Worm (Caenorhabditis elegans) whole organism, young adult: ENCODE measurements around the gene gln-1.

ENCODE experiments used
- madf-3 ChIP-seq: fragments of 200-800 bp; sonication (Bioruptor generic); IDR thresholded peaks from 2 replicates; pipeline ENCODE4 v1.3.6; 2022; ENCODE audit warnings: missing genetic modification reagents, missing genetic modification characterization, missing compliant biosample characterization
- snpc-3.4 ChIP-seq: sonication (generic microtip); optimal IDR thresholded peaks from 2 replicates; lab custom pipeline; 2017; ENCODE audit warnings: missing genetic modification characterization, mild to moderate bottlenecking, missing compliant biosample characterization, antibody characterized with exemption, moderate library complexity, missing genotype, missing genetic modification reagents

DNA sequence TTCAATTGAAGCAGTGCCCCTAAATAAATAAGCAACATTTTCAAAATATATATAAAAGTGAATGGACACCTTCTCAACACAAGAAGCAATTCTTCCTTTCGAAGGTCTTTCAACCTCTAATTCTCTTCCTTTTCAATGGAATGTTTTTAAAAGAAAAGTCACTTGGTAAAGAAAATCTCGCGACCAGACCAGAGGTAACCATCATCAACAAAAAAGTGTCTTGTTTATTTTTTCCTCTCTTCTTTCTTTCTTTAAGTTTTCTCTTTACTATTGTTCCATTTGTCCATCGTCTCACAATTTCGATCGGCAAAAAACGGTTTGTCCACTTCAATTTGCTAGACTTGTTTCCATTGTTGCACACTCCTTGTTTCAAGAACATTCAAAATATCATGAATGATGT lies 43.0 kb upstream of the gln-1 start, which contains the start of gene C09B8.8:
- no peak for TF ChIP-seq snpc-3.4 (tag; lab: Kevin White, UChicago)
- TF ChIP-seq madf-3 (GFP tag; lab: Robert Waterston, UW): no peak
